Worm (Caenorhabditis elegans): ENCODE results near the gene F53F4.12.

Gene F53F4.12

ce11 chrV:13652322-13652721 lies 26.5 kb downstream of the F53F4.12 start:
- TF ChIP-seq elt-4 (tag; optimal IDR thresholded peaks at IDR 0.05) (no peak), gmeb-2 (tag; optimal IDR thresholded peaks at IDR 0.05) (no peak), dmd-4 (tag; optimal IDR thresholded peaks at IDR 0.05; ENCODE audit: borderline replicate concordance) (no peak), che-1 (tag; optimal IDR thresholded peaks at IDR 0.05) (no peak), ceh-45 (GFP tag; IDR thresholded peaks at IDR 0.05) (no peak), pqm-1 (tag; optimal IDR thresholded peaks at IDR 0.05) (no peak), unc-55 (GFP tag; optimal IDR thresholded peaks at IDR 0.05) (no peak), ceh-31 (tag; optimal IDR thresholded peaks at IDR 0.05) (no peak), K09A11.1 (tag; optimal IDR thresholded peaks at IDR 0.05; ENCODE audit: insufficient read depth) (no peak), ceh-6 (GFP tag; optimal IDR thresholded peaks at IDR 0.05) (no peak), fkh-10 (GFP tag; optimal IDR thresholded peaks at IDR 0.05) (no peak), K02D7.2 (tag; optimal IDR thresholded peaks at IDR 0.05) (no peak), ceh-9 (tag; optimal IDR thresholded peaks at IDR 0.05) (no peak), ceh-2 (tag; optimal IDR thresholded peaks at IDR 0.05) (no peak)

ce11 chrV:13653713-13654393 lies 28.0 kb downstream of the F53F4.12 start, which contains the start of gene lpin-1:
lpin-1 (minus strand) TSS chrV:13654129.
- TF ChIP-seq fkh-6 (tag; optimal IDR thresholded peaks at IDR 0.05): no peak
- TF ChIP-seq ceh-18 (tag; optimal IDR thresholded peaks at IDR 0.05): no peak
- no peak for TF ChIP-seq ceh-6 (GFP tag; optimal IDR thresholded peaks at IDR 0.05)
- no peak for TF ChIP-seq fax-1 (tag; optimal IDR thresholded peaks at IDR 0.05)
- no peak for TF ChIP-seq ets-4 (tag; optimal IDR thresholded peaks at IDR 0.05)
- TF ChIP-seq pha-4 (tag; optimal IDR thresholded peaks at IDR 0.05): no peak
- no peak for TF ChIP-seq ceh-19 (GFP tag; optimal IDR thresholded peaks at IDR 0.05)
- TF ChIP-seq zip-5 (tag; optimal IDR thresholded peaks at IDR 0.05): no peak
- no peak for TF ChIP-seq lim-6 (tag; optimal IDR thresholded peaks at IDR 0.05)
- TF ChIP-seq pha-2 (tag; optimal IDR thresholded peaks at IDR 0.05): no peak
- TF ChIP-seq ceh-30 (tag; optimal IDR thresholded peaks at IDR 0.05): no peak
- TF ChIP-seq pros-1 (tag; optimal IDR thresholded peaks at IDR 0.05): no peak
- no peak for TF ChIP-seq hlh-8 (tag; optimal IDR thresholded peaks at IDR 0.05)
- TF ChIP-seq ttx-3 (tag; optimal IDR thresholded peaks at IDR 0.05): no peak
- TF ChIP-seq sdc-2 (tag; optimal IDR thresholded peaks at IDR 0.05): no peak
- no peak for TF ChIP-seq npax-4 (tag; optimal IDR thresholded peaks at IDR 0.05)

- TF ChIP-seq ztf-16 (tag; optimal IDR thresholded peaks at IDR 0.05) (no peak), C38D4.7 (GFP tag; optimal IDR thresholded peaks at IDR 0.05) (no peak), hlh-15 (tag; optimal IDR thresholded peaks at IDR 0.05) (no peak), ceh-34 (tag; optimal IDR thresholded peaks at IDR 0.05) (no peak), syd-9 (tag; optimal IDR thresholded peaks at IDR 0.05) (no peak), ceh-48 (tag; optimal IDR thresholded peaks at IDR 0.05) (no peak), pag-3 (tag; optimal IDR thresholded peaks at IDR 0.05; ENCODE audit: borderline replicate concordance) (no peak), pha-2 (tag; optimal IDR thresholded peaks at IDR 0.05) (no peak), tbx-2 (tag; optimal IDR thresholded peaks at IDR 0.05) (no peak), lin-11 (tag; optimal IDR thresholded peaks at IDR 0.05) (no peak), sox-2 (GFP tag; IDR thresholded peaks at IDR 0.05) (no peak), hlh-8 (tag; optimal IDR thresholded peaks at IDR 0.05) (no peak), pat-9 (tag; optimal IDR thresholded peaks at IDR 0.05) (no peak), ahr-1 (tag; optimal IDR thresholded peaks at IDR 0.05) (no peak), ceh-14 (tag; optimal IDR thresholded peaks at IDR 0.05) (no peak), eyg-1 (tag; optimal IDR thresholded peaks at IDR 0.05) (no peak), ceh-45 (GFP tag; IDR thresholded peaks at IDR 0.05) (no peak)
These were observed 28.5 kb downstream of the F53F4.12 start for ce11 chrV:13654394-13654792.

Data from whole organism, late embryonic.